Worm (Caenorhabditis elegans) whole organism, L1 larva: ENCODE data around the gene plc-2.

Source experiments
- nhr-237 ChIP-seq: fragments of 150-350 bp; optimal IDR thresholded peaks from 2 replicates; lab custom pipeline; 2014; ENCODE audit warnings: missing biosample characterization, missing genetic modification characterization
- unc-62 ChIP-seq: fragments of 150-350 bp; optimal IDR thresholded peaks from 2 replicates; lab custom pipeline; 2014; ENCODE audit warnings: missing biosample characterization, missing genetic modification reagents, missing genetic modification characterization

DNA sequence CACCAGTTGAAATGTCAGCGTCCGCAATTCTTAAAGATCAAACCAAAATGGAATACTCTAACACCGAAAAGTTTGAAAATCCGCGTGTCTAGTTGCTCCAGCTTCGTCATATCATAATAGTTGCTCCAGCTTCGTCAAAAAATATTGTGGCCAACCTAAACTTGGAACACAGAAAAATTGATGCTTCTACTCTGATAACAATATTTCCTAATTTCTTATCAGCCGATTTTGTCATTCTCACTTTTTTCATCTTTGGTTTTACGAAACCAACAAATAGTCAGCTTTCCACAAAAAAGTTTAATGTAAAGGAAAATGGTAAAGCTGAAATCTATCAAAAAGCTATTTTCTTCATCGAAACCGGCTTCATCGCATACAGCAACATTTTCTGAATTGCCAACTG lies 10.0 kb upstream of the plc-2 start, which contains the start of gene fbxa-84:
- TF ChIP-seq unc-62 (GFP tag; lab: Kevin White, UChicago), result no peak
- TF ChIP-seq nhr-237, result no peak
